Fruit fly (Drosophila melanogaster) whole organism, prepupa: Measurements from ENCODE around the gene pasi1.

Source experiments
- Blimp-1 ChIP-seq: fragments of 200-800 bp; sonication (Bioruptor generic); optimal IDR thresholded peaks from 3 replicates; lab custom pipeline; 2017; ENCODE audit warnings: missing biosample characterization, missing genetic modification characterization, mild to moderate bottlenecking, moderate library complexity, missing genetic modification reagents
- CG10631 ChIP-seq: fragments of 200-800 bp; sonication (Bioruptor generic); optimal IDR thresholded peaks from 2 replicates; lab custom pipeline; 2016; ENCODE audit warnings: missing biosample characterization, missing genetic modification characterization
- CG10669 ChIP-seq: fragments of 200-800 bp; sonication (Bioruptor generic); optimal IDR thresholded peaks from 3 replicates; lab custom pipeline; 2018; ENCODE audit warnings: missing biosample characterization, mild to moderate bottlenecking, missing genetic modification characterization, moderate library complexity
- CG11294 ChIP-seq: fragments of 200-800 bp; sonication (Bioruptor generic); IDR thresholded peaks from 2 replicates; pipeline ENCODE4 v1.3.6; 2022; ENCODE audit warnings: missing biosample characterization, missing genetic modification characterization
- CG11762 ChIP-seq: fragments of 200-800 bp; sonication (Bioruptor generic); optimal IDR thresholded peaks from 3 replicates; lab custom pipeline; 2016; ENCODE audit warnings: missing biosample characterization, missing genetic modification characterization; ENCODE audit not compliant: insufficient read depth
- CG15336 ChIP-seq: fragments of 200-800 bp; sonication (Bioruptor generic); IDR thresholded peaks from 2 replicates; pipeline ENCODE4 v1.3.6; 2022; ENCODE audit warnings: missing biosample characterization, missing genetic modification characterization
- CG1621 ChIP-seq: fragments of 200-800 bp; sonication (Bioruptor generic); optimal IDR thresholded peaks from 3 replicates; lab custom pipeline; 2018; ENCODE audit warnings: missing biosample characterization, mild to moderate bottlenecking, missing genetic modification characterization
- CG3032 ChIP-seq: fragments of 200-800 bp; optimal IDR thresholded peaks from 2 replicates; lab custom pipeline; 2019; ENCODE audit warnings: missing biosample characterization, mild to moderate bottlenecking, missing genetic modification characterization, moderate library complexity
- CG31627 ChIP-seq: fragments of 200-800 bp; sonication (Bioruptor generic); optimal IDR thresholded peaks from 3 replicates; lab custom pipeline; 2016; ENCODE audit warnings: missing biosample characterization, missing genetic modification characterization
- CG32006 ChIP-seq: fragments of 200-800 bp; sonication (Bioruptor generic); optimal IDR thresholded peaks from 3 replicates; lab custom pipeline; 2017; ENCODE audit warnings: missing biosample characterization, mild to moderate bottlenecking, missing genetic modification characterization
- CG34406 ChIP-seq: fragments of 200-800 bp; sonication (Bioruptor generic); optimal IDR thresholded peaks from 3 replicates; lab custom pipeline; 2016; ENCODE audit warnings: missing biosample characterization, missing genetic modification characterization
- CG3919 ChIP-seq: fragments of 200-800 bp; sonication (Bioruptor generic); optimal IDR thresholded peaks from 3 replicates; lab custom pipeline; 2016; ENCODE audit warnings: missing biosample characterization, missing genetic modification characterization
- CG4318 ChIP-seq: fragments of 200-800 bp; sonication (Bioruptor generic); optimal IDR thresholded peaks from 3 replicates; lab custom pipeline; 2017; ENCODE audit warnings: missing biosample characterization, mild to moderate bottlenecking, missing genetic modification characterization
- CG6163 ChIP-seq: fragments of 200-800 bp; sonication (Bioruptor generic); IDR thresholded peaks from 3 replicates; pipeline ENCODE4 v1.3.6; 2022; ENCODE audit warnings: missing biosample characterization, missing genetic modification characterization
- CG6276 ChIP-seq: fragments of 200-800 bp; sonication (Bioruptor generic); optimal IDR thresholded peaks from 2 replicates; lab custom pipeline; 2017; ENCODE audit warnings: missing biosample characterization, mild to moderate bottlenecking, missing genetic modification characterization
- CG6808 ChIP-seq: fragments of 200-800 bp; sonication (Bioruptor generic); optimal IDR thresholded peaks from 3 replicates; lab custom pipeline; 2017; ENCODE audit warnings: missing biosample characterization, missing genetic modification characterization, mild to moderate bottlenecking, moderate library complexity, missing genetic modification reagents
- CG8319 ChIP-seq: fragments of 200-800 bp; sonication (Bioruptor generic); optimal IDR thresholded peaks from 3 replicates; lab custom pipeline; 2016; ENCODE audit warnings: missing biosample characterization, missing genetic modification characterization
- CG8632 ChIP-seq: fragments of 200-800 bp; sonication (Bioruptor generic); optimal IDR thresholded peaks from 3 replicates; lab custom pipeline; 2016; ENCODE audit warnings: missing biosample characterization, missing genetic modification characterization
- CG9139 ChIP-seq: fragments of 200-800 bp; sonication (Bioruptor generic); optimal IDR thresholded peaks from 3 replicates; lab custom pipeline; 2017; ENCODE audit warnings: missing biosample characterization, mild to moderate bottlenecking, missing genetic modification characterization
- Eip75B ChIP-seq: fragments of 200-800 bp; sonication (Bioruptor generic); optimal IDR thresholded peaks from 3 replicates; lab custom pipeline; 2016; ENCODE audit warnings: missing biosample characterization, missing genetic modification characterization
- Eip78C ChIP-seq: fragments of 200-800 bp; sonication (Bioruptor generic); peaks from one replicate; lab custom pipeline; 2016; ENCODE audit warnings: missing biosample characterization, missing genetic modification characterization
- Eip93F ChIP-seq: fragments of 200-800 bp; sonication (Bioruptor generic); optimal IDR thresholded peaks from 2 replicates; lab custom pipeline; 2016; ENCODE audit warnings: missing biosample characterization, mild to moderate bottlenecking, missing genetic modification characterization
- Ets21C ChIP-seq: fragments of 200-800 bp; sonication (Bioruptor generic); optimal IDR thresholded peaks from 3 replicates; lab custom pipeline; 2016; ENCODE audit warnings: missing biosample characterization, missing genetic modification characterization
- Ets96B ChIP-seq: fragments of 200-800 bp; optimal IDR thresholded peaks from 2 replicates; lab custom pipeline; 2019; ENCODE audit warnings: missing biosample characterization, mild to moderate bottlenecking, missing genetic modification characterization, moderate library complexity
- Hr38 ChIP-seq: sonication (Bioruptor generic); optimal IDR thresholded peaks from 2 replicates; lab custom pipeline; 2016; ENCODE audit warnings: missing biosample characterization, missing genetic modification characterization
- Hr39 ChIP-seq: fragments of 200-800 bp; sonication (Bioruptor generic); optimal IDR thresholded peaks from 2 replicates; lab custom pipeline; 2016; ENCODE audit warnings: missing biosample characterization, missing genetic modification characterization
- Hr4 ChIP-seq: fragments of 200-800 bp; sonication (Bioruptor generic); optimal IDR thresholded peaks from 3 replicates; lab custom pipeline; 2016; ENCODE audit warnings: missing biosample characterization, missing genetic modification characterization
- Lpt ChIP-seq: fragments of 200-800 bp; sonication (Bioruptor generic); optimal IDR thresholded peaks from 3 replicates; lab custom pipeline; 2016; ENCODE audit warnings: missing biosample characterization, missing genetic modification characterization
- Met ChIP-seq: fragments of 200-800 bp; sonication (Bioruptor generic); optimal IDR thresholded peaks from 3 replicates; lab custom pipeline; 2016; ENCODE audit warnings: missing biosample characterization, missing genetic modification characterization
- OdsH ChIP-seq: fragments of 200-800 bp; sonication (Bioruptor generic); optimal IDR thresholded peaks from 3 replicates; lab custom pipeline; 2016; ENCODE audit warnings: missing biosample characterization, missing genetic modification characterization
- Smox ChIP-seq: fragments of 200-800 bp; sonication (Bioruptor generic); optimal IDR thresholded peaks from 3 replicates; lab custom pipeline; 2016; ENCODE audit warnings: missing biosample characterization, missing genetic modification characterization
- Sox102F ChIP-seq: fragments of 200-800 bp; sonication (Bioruptor generic); optimal IDR thresholded peaks from 2 replicates; lab custom pipeline; 2016; ENCODE audit warnings: missing biosample characterization, mild to moderate bottlenecking, missing genetic modification characterization
- Sox14 ChIP-seq: fragments of 200-800 bp; sonication (Bioruptor generic); optimal IDR thresholded peaks from 3 replicates; lab custom pipeline; 2016; ENCODE audit warnings: missing biosample characterization, missing genetic modification characterization
- Sox15 ChIP-seq: fragments of 200-800 bp; sonication (Bioruptor generic); optimal IDR thresholded peaks from 3 replicates; lab custom pipeline; 2016; ENCODE audit warnings: missing biosample characterization, missing genetic modification characterization
- achi ChIP-seq: fragments of 200-800 bp; sonication (Bioruptor generic); optimal IDR thresholded peaks from 3 replicates; lab custom pipeline; 2016; ENCODE audit warnings: missing biosample characterization, missing genetic modification characterization
- acj6 ChIP-seq: fragments of 200-800 bp; sonication (Bioruptor generic); optimal IDR thresholded peaks from 3 replicates; lab custom pipeline; 2016; ENCODE audit warnings: missing biosample characterization, missing genetic modification characterization
- eg ChIP-seq: fragments of 200-800 bp; sonication (Bioruptor generic); IDR thresholded peaks from 3 replicates; pipeline ENCODE4 v1.3.6; 2022; ENCODE audit warnings: missing biosample characterization, missing genetic modification characterization
- fkh ChIP-seq: fragments of 200-800 bp; sonication (Bioruptor generic); optimal IDR thresholded peaks from 3 replicates; lab custom pipeline; 2017; ENCODE audit warnings: missing biosample characterization, mild to moderate bottlenecking, missing genetic modification characterization, moderate library complexity
- lz ChIP-seq: fragments of 200-800 bp; sonication (Bioruptor generic); optimal IDR thresholded peaks from 3 replicates; lab custom pipeline; 2016; ENCODE audit warnings: missing biosample characterization, missing genetic modification characterization
- salr ChIP-seq, 2 experiments: fragments of 200-800 bp; sonication (Bioruptor generic); optimal IDR thresholded peaks; 3 replicates each; lab custom pipeline; 2016 to 2018; ENCODE audit warnings: missing biosample characterization in 2 of 2, missing genetic modification characterization in 2 of 2, mild to moderate bottlenecking in 1 of 2
- svp ChIP-seq: fragments of 200-800 bp; sonication (Bioruptor generic); peaks from one replicate; lab custom pipeline; 2016; ENCODE audit warnings: missing biosample characterization, missing genetic modification characterization
- vri ChIP-seq: fragments of 200-800 bp; sonication (Bioruptor generic); optimal IDR thresholded peaks from 3 replicates; lab custom pipeline; 2016; ENCODE audit warnings: missing biosample characterization, mild to moderate bottlenecking, missing genetic modification characterization

Gene pasi1

DNA sequence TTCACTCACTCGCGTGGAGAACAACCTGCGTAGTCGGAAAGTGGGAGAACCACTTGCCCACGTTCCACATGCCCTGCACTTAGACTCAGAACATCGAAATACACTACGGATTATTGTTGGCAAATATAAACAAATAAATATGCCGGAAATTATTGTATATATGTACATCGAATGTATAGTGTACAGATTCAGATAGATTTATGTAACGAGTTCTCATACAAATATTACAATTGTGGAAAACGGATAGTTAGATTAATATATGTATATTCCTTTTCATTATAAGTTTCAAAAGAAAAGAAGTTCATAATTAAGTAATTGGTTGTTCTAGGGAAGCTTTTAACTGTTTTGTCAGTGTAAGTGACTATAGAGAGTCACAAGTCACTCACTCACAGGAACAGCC is 20.3 kb upstream of the pasi1 start:
- TF ChIP-seq CG15336 (GFP tag; lab: Robert Waterston, UW), result peak; percentile 28; the same call in 1 of the 2 replicates
- peak; percentile 4 for TF ChIP-seq acj6 (GFP tag; lab: Kevin White, UChicago)
- TF ChIP-seq CG10631, result peak; percentile 27
- TF ChIP-seq Eip93F (GFP tag; lab: Kevin White, UChicago), result no peak
- TF ChIP-seq Ets21C (GFP tag; lab: Kevin White, UChicago), result no peak
- TF ChIP-seq achi (GFP tag; lab: Kevin White, UChicago), result peak; percentile 14
- TF ChIP-seq Sox14 (GFP tag; lab: Kevin White, UChicago), result no peak
- TF ChIP-seq Hr4 (GFP tag; lab: Kevin White, UChicago), result no peak
- TF ChIP-seq Blimp-1 (GFP tag; lab: Kevin White, UChicago), result no peak
- peak; percentile 38 for TF ChIP-seq Eip78C (GFP tag; lab: Kevin White, UChicago)
- no peak for TF ChIP-seq CG31627 (GFP tag; lab: Kevin White, UChicago)
- peak; percentile 32 for TF ChIP-seq CG3919 (GFP tag; lab: Kevin White, UChicago)
- TF ChIP-seq CG10669 (GFP tag; lab: Kevin White, UChicago), result peak; percentile 23
- TF ChIP-seq eg, result no peak
- no peak for TF ChIP-seq Ets96B (tag; lab: Kevin White, UChicago)
- no peak for TF ChIP-seq Met (GFP tag; lab: Kevin White, UChicago)
- no peak for TF ChIP-seq Hr38 (GFP tag; lab: Kevin White, UChicago)
- TF ChIP-seq lz (GFP tag; lab: Kevin White, UChicago), result no peak
- no peak for TF ChIP-seq CG6276
- peak; percentile 47 for TF ChIP-seq CG32006
- peak; percentile 4 for TF ChIP-seq CG4318
- TF ChIP-seq Eip75B (GFP tag; lab: Kevin White, UChicago), result peak; percentile 3
- TF ChIP-seq fkh, result no peak
- peak; percentile 9 for TF ChIP-seq OdsH (GFP tag; lab: Kevin White, UChicago)
- no peak for TF ChIP-seq Smox (GFP tag; lab: Kevin White, UChicago)

DNA sequence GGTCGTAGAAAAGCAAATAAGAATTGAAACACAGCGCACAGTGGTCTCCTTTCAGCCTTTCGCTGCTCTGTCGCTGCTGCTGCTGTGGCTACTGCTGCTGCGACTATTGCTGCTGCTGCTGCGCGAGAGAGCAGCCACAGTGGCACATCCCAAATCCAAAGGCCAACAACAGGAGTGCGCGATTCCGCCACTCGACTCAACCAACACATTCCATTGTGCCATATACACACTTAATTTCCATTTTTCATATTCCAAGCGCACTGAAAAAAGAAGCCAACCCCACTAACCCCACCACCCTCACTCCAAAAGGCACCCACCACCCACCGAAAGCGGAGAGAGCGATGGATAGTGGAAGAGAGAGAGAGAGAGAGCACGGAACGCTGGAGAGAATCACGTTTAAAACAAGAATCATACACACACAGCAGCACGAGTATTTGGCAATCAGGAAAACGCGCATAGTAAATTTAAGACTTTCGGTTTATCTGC is 18.7 kb upstream of the pasi1 start:
- TF ChIP-seq CG11294 (no peak), CG6163 (0 out of 3 replicates have a peak, but pooled peaks have one; percentile 25), CG1621 (tag; lab: Kevin White, UChicago) (no peak)

DNA sequence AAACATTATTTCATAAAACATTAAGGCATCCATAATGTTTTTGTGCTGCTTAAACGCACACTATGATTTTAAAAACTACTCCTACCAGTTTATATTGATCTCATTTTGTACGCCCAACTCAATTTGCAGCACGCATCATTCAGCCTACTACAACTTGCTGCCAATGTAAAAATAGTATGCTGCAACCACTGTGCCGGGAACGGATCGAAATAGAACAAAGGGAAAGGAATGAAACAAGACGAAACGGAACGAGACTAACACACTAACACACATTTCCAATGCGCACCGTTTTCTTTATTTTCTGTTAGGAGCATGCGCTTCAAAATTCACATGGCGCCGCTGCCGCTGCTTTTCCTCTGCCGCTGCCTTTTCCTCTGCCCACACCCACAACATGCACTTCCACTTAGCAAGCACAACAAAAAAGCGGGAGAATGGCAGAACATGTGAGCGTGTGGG is 17.9 kb upstream of the pasi1 start:
- TF ChIP-seq vri (GFP tag; lab: Kevin White, UChicago) (no peak), CG15336 (GFP tag; lab: Robert Waterston, UW) (no peak), Eip78C (GFP tag; lab: Kevin White, UChicago) (peak; percentile 57), CG10631 (peak; percentile 2), svp (GFP tag; lab: Kevin White, UChicago) (peak; percentile 41), Hr4 (GFP tag; lab: Kevin White, UChicago) (peak; percentile 24), Ets96B (tag; lab: Kevin White, UChicago) (no peak), CG6163 (0 out of 3 replicates have a peak, but pooled peaks have one; percentile 32), CG32006 (peak; percentile 29)

DNA sequence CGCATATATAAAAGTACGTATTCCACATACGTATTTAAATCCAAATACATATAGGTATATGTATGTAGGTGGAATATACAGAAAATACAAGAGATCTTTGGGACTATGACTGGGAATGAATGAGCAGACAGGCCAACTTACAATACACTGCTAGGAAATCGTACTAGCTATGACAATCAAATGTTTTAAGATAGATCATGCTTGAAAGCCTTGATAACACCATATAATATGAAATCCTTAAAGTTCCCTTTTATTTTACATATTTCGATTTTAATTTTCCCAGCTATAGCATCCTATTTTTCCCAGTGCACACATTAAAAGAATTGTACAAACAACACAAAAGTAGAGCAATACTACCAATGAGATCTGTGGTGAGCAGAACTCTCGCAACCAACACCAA is 13.5 kb upstream of the pasi1 start:
- TF ChIP-seq CG8319 (GFP tag; lab: Kevin White, UChicago) (peak; percentile 35), CG11762 (GFP tag; lab: Kevin White, UChicago) (peak; percentile 24), CG32006 (peak; percentile 56), Eip78C (GFP tag; lab: Kevin White, UChicago) (peak; percentile 90), vri (GFP tag; lab: Kevin White, UChicago) (no peak), Blimp-1 (GFP tag; lab: Kevin White, UChicago) (no peak), Ets21C (GFP tag; lab: Kevin White, UChicago) (no peak), lz (GFP tag; lab: Kevin White, UChicago) (peak; percentile 16), CG10669 (GFP tag; lab: Kevin White, UChicago) (peak; percentile 31), Sox14 (GFP tag; lab: Kevin White, UChicago) (peak; percentile 10), CG11294 (peak; percentile 70), salr (GFP tag; optimal IDR thresholded peaks at IDR 0.05; lab: Kevin White, UChicago) (peak in 1 of 2 experiments; percentile 38), CG6163 (peak; percentile 82), Met (GFP tag; lab: Kevin White, UChicago) (no peak), eg (peak; percentile 90), CG8632 (no peak), Hr39 (GFP tag; lab: Kevin White, UChicago) (peak; percentile 37), Lpt (peak; percentile 49), acj6 (GFP tag; lab: Kevin White, UChicago) (peak; percentile 41), Smox (GFP tag; lab: Kevin White, UChicago) (no peak), Sox15 (GFP tag; lab: Kevin White, UChicago) (no peak), CG6808 (no peak), CG1621 (tag; lab: Kevin White, UChicago) (no peak), CG34406 (GFP tag; lab: Kevin White, UChicago) (peak; percentile 3), Eip75B (GFP tag; lab: Kevin White, UChicago) (peak; percentile 60), achi (GFP tag; lab: Kevin White, UChicago) (peak; percentile 42), Hr4 (GFP tag; lab: Kevin White, UChicago) (peak; percentile 71), CG9139 (GFP tag; lab: Kevin White, UChicago) (no peak), Sox102F (no peak), CG3032 (tag; lab: Kevin White, UChicago) (peak; percentile 60), fkh (peak; percentile 29)
